Fruit fly (Drosophila melanogaster) whole organism, embryonic: ENCODE data around the gene CG10031.

ENCODE experiments used
- Abd-B ChIP-seq: fragments of 200-800 bp; sonication (Bioruptor generic); optimal IDR thresholded peaks from 2 replicates; lab custom pipeline; 2018; ENCODE audit warnings: missing biosample characterization, mild to moderate bottlenecking, missing genetic modification characterization, moderate library complexity
- Blimp-1 ChIP-seq: fragments of 200-800 bp; sonication (Bioruptor generic); optimal IDR thresholded peaks from 3 replicates; lab custom pipeline; 2018; ENCODE audit warnings: missing biosample characterization, missing genetic modification characterization, mild to moderate bottlenecking, moderate library complexity, missing genetic modification reagents
- Bteb2 ChIP-seq: fragments of 200-800 bp; sonication (Bioruptor generic); optimal IDR thresholded peaks from 2 replicates; lab custom pipeline; 2016; ENCODE audit warnings: missing biosample characterization, missing genetic modification characterization
- CG13296 ChIP-seq: fragments of 200-800 bp; sonication (Bioruptor generic); optimal IDR thresholded peaks from 3 replicates; lab custom pipeline; 2018; ENCODE audit warnings: missing biosample characterization, mild to moderate bottlenecking, missing genetic modification characterization
- CG16813 ChIP-seq: fragments of 200-800 bp; sonication (Bioruptor generic); IDR thresholded peaks from 3 replicates; pipeline ENCODE4 v1.3.6; 2022; ENCODE audit warnings: missing biosample characterization, missing genetic modification characterization; ENCODE audit not compliant: partially characterized antibody
- CG16815 ChIP-seq: fragments of 200-800 bp; sonication (Bioruptor generic); optimal IDR thresholded peaks from 3 replicates; lab custom pipeline; 2017; ENCODE audit warnings: missing biosample characterization, mild to moderate bottlenecking, missing genetic modification characterization
- CG17359 ChIP-seq: fragments of 200-800 bp; sonication (Bioruptor generic); optimal IDR thresholded peaks from 3 replicates; lab custom pipeline; 2018; ENCODE audit warnings: missing biosample characterization, mild to moderate bottlenecking, missing genetic modification characterization, moderate library complexity
- CG2116 ChIP-seq: fragments of 200-800 bp; sonication (Bioruptor generic); optimal IDR thresholded peaks from 3 replicates; lab custom pipeline; 2018; ENCODE audit warnings: missing biosample characterization, mild to moderate bottlenecking, missing genetic modification characterization
- CG2129 ChIP-seq: fragments of 200-800 bp; sonication (Bioruptor generic); IDR thresholded peaks from 2 replicates; pipeline ENCODE4 v1.3.6; 2022; ENCODE audit warnings: missing biosample characterization, missing genetic modification characterization; ENCODE audit not compliant: partially characterized antibody
- CG2202 ChIP-seq: fragments of 200-800 bp; sonication (Bioruptor generic); optimal IDR thresholded peaks from 2 replicates; lab custom pipeline; 2018; ENCODE audit warnings: missing biosample characterization, mild to moderate bottlenecking, missing genetic modification characterization
- CG31441 ChIP-seq: fragments of 200-800 bp; sonication (Bioruptor generic); IDR thresholded peaks from 2 replicates; pipeline ENCODE4 v1.3.6; 2022; ENCODE audit warnings: missing biosample characterization, missing genetic modification characterization
- CG32532 ChIP-seq: fragments of 200-800 bp; sonication (Bioruptor generic); IDR thresholded peaks from 2 replicates; pipeline ENCODE4 v1.3.6; 2022; ENCODE audit warnings: missing biosample characterization, missing genetic modification characterization
- CG3726 ChIP-seq: fragments of 200-800 bp; sonication (Bioruptor generic); IDR thresholded peaks from 3 replicates; pipeline ENCODE4, ENCODE4 v1.3.6; 2022; ENCODE audit warnings: missing biosample characterization, missing genetic modification characterization
- CG6689 ChIP-seq: fragments of 200-800 bp; sonication (Bioruptor generic); IDR thresholded peaks from 2 replicates; pipeline ENCODE4 v1.3.6; 2022; ENCODE audit warnings: missing biosample characterization, missing genetic modification characterization
- CG6813 ChIP-seq: fragments of 200-800 bp; sonication (Bioruptor generic); optimal IDR thresholded peaks from 2 replicates; lab custom pipeline; 2017; ENCODE audit warnings: missing biosample characterization, missing genetic modification characterization, mild to moderate bottlenecking, moderate library complexity, missing genetic modification reagents
- CG7372 ChIP-seq: fragments of 200-800 bp; sonication (Bioruptor generic); IDR thresholded peaks from 2 replicates; pipeline ENCODE4 v1.3.6; 2022; ENCODE audit warnings: missing biosample characterization, missing genetic modification characterization
- CG7745 ChIP-seq: fragments of 200-800 bp; sonication (Bioruptor generic); optimal IDR thresholded peaks from 2 replicates; lab custom pipeline; 2018; ENCODE audit warnings: missing biosample characterization, mild to moderate bottlenecking, missing genetic modification characterization, moderate library complexity
- Deaf1 ChIP-seq: fragments of 200-800 bp; optimal IDR thresholded peaks from 3 replicates; lab custom pipeline; 2019; ENCODE audit warnings: missing biosample characterization, mild to moderate bottlenecking, missing genetic modification characterization, moderate library complexity
- Dek ChIP-seq: fragments of 200-800 bp; sonication (Bioruptor generic); optimal IDR thresholded peaks from 3 replicates; lab custom pipeline; 2019; ENCODE audit warnings: missing biosample characterization, mild to moderate bottlenecking, missing genetic modification characterization, moderate library complexity
- Dp ChIP-seq: fragments of 200-800 bp; sonication (Bioruptor generic); optimal IDR thresholded peaks from 2 replicates; lab custom pipeline; 2018; ENCODE audit warnings: missing biosample characterization, mild to moderate bottlenecking, missing genetic modification characterization, moderate library complexity
- E2f2 ChIP-seq: fragments of 200-800 bp; sonication (Bioruptor generic); IDR thresholded peaks from 2 replicates; pipeline ENCODE4 v1.3.6; 2022; ENCODE audit warnings: missing biosample characterization, missing genetic modification characterization
- Hr51 ChIP-seq, 2 experiments: fragments of 200-800 bp; sonication (Bioruptor generic); optimal IDR thresholded peaks; 2 replicates in 1 of 2; 3 replicates in 1 of 2; lab custom pipeline; 2016 to 2018; ENCODE audit warnings: missing biosample characterization in 2 of 2, missing genetic modification characterization in 2 of 2, mild to moderate bottlenecking in 1 of 2, moderate library complexity in 1 of 2
- Jarid2 ChIP-seq: fragments of 200-800 bp; sonication (Bioruptor generic); optimal IDR thresholded peaks from 3 replicates; lab custom pipeline; 2017; ENCODE audit warnings: mild to moderate bottlenecking, missing biosample characterization, missing genetic modification reagents, missing genetic modification characterization
- MBD-R2 ChIP-seq: fragments of 200-800 bp; sonication (Bioruptor generic); IDR thresholded peaks from 2 replicates; pipeline ENCODE4 v1.3.6; 2022; ENCODE audit warnings: missing biosample characterization, missing genetic modification characterization
- PHDP ChIP-seq: fragments of 200-800 bp; sonication (Bioruptor generic); optimal IDR thresholded peaks from 3 replicates; lab custom pipeline; 2018; ENCODE audit warnings: missing biosample characterization, mild to moderate bottlenecking, missing genetic modification characterization, moderate library complexity
- Pdp1 ChIP-seq, 2 experiments: fragments of 200-800 bp; sonication (Bioruptor generic); optimal IDR thresholded peaks; 3 replicates each; lab custom pipeline; 2016; ENCODE audit warnings: missing biosample characterization in 2 of 2, missing genetic modification characterization in 2 of 2, mild to moderate bottlenecking in 1 of 2, moderate library complexity in 1 of 2
- Ptx1 ChIP-seq: fragments of 200-800 bp; sonication (Bioruptor generic); IDR thresholded peaks from 2 replicates; pipeline ENCODE4 v1.3.6; 2022; ENCODE audit warnings: missing biosample characterization, missing genetic modification characterization
- Rx ChIP-seq: fragments of 200-800 bp; sonication (Bioruptor generic); IDR thresholded peaks from 2 replicates; pipeline ENCODE4 v1.3.6; 2022; ENCODE audit warnings: missing biosample characterization, missing genetic modification characterization
- abd-A ChIP-seq: fragments of 200-800 bp; sonication (Bioruptor generic); optimal IDR thresholded peaks from 3 replicates; lab custom pipeline; 2019; ENCODE audit warnings: missing biosample characterization, mild to moderate bottlenecking, missing genetic modification characterization, moderate library complexity
- aop ChIP-seq: fragments of 200-800 bp; sonication (Bioruptor generic); IDR thresholded peaks from 2 replicates; pipeline ENCODE4 v1.3.6; 2022; ENCODE audit warnings: missing biosample characterization, missing genetic modification characterization
- ap ChIP-seq: fragments of 200-800 bp; sonication (Bioruptor generic); IDR thresholded peaks from 2 replicates; pipeline ENCODE4 v1.3.6; 2022; ENCODE audit warnings: missing biosample characterization, missing genetic modification characterization
- bsh ChIP-seq, 2 experiments: fragments of 200-800 bp; sonication (Bioruptor generic); optimal IDR thresholded peaks; 2 replicates each; lab custom pipeline; 2017 to 2018; ENCODE audit warnings: mild to moderate bottlenecking in 2 of 2, missing biosample characterization in 2 of 2, missing genetic modification characterization in 2 of 2, moderate library complexity in 1 of 2
- cato ChIP-seq: fragments of 200-800 bp; sonication (Bioruptor generic); optimal IDR thresholded peaks from 2 replicates; lab custom pipeline; 2016; ENCODE audit warnings: missing biosample characterization, missing genetic modification characterization, borderline replicate concordance
- eve ChIP-seq, 2 experiments: fragments of >200 bp; optimal IDR thresholded peaks; 2 replicates each; lab custom pipeline; 2017; ENCODE audit warnings: missing biosample characterization in 2 of 2, missing genetic modification characterization in 2 of 2
- ewg ChIP-seq: fragments of 200-800 bp; sonication (Bioruptor generic); optimal IDR thresholded peaks from 3 replicates; lab custom pipeline; 2017; ENCODE audit warnings: mild to moderate bottlenecking, missing biosample characterization, missing genetic modification reagents, missing genetic modification characterization
- fd64A ChIP-seq: fragments of 200-800 bp; sonication (Bioruptor generic); optimal IDR thresholded peaks from 3 replicates; lab custom pipeline; 2018; ENCODE audit warnings: missing biosample characterization, mild to moderate bottlenecking, missing genetic modification characterization
- odd ChIP-seq: fragments of 200-800 bp; sonication (Bioruptor generic); optimal IDR thresholded peaks from 2 replicates; lab custom pipeline; 2017; ENCODE audit warnings: missing biosample characterization, mild to moderate bottlenecking, missing genetic modification characterization
- p53 ChIP-seq: fragments of 200-800 bp; sonication (Bioruptor generic); optimal IDR thresholded peaks from 2 replicates; lab custom pipeline; 2016; ENCODE audit warnings: missing biosample characterization, missing genetic modification characterization
- psq ChIP-seq: fragments of 200-800 bp; sonication (Bioruptor generic); optimal IDR thresholded peaks from 2 replicates; lab custom pipeline; 2017; ENCODE audit warnings: missing biosample characterization, missing genetic modification characterization
- pzg ChIP-seq: fragments of 200-800 bp; sonication (Bioruptor generic); optimal IDR thresholded peaks from 3 replicates; lab custom pipeline; 2018; ENCODE audit warnings: missing biosample characterization, mild to moderate bottlenecking, missing genetic modification characterization, moderate library complexity
- sens ChIP-seq: fragments of 200-800 bp; sonication (Bioruptor generic); peaks from one replicate; lab custom pipeline; 2016; ENCODE audit warnings: missing biosample characterization, missing genetic modification characterization
- stwl ChIP-seq: fragments of 200-800 bp; sonication (Bioruptor generic); optimal IDR thresholded peaks from 3 replicates; lab custom pipeline; 2018; ENCODE audit warnings: missing biosample characterization, mild to moderate bottlenecking, missing genetic modification characterization, moderate library complexity
- ttk ChIP-seq: fragments of 200-800 bp; sonication (Bioruptor generic); IDR thresholded peaks from 2 replicates; pipeline ENCODE4 v2.1.2; 2022; ENCODE audit warnings: missing biosample characterization, missing genetic modification characterization
- usp ChIP-seq: fragments of >200 bp; optimal IDR thresholded peaks from 2 replicates; lab custom pipeline; 2017; ENCODE audit warnings: missing biosample characterization, missing genetic modification characterization
- yki ChIP-seq: fragments of >200 bp; optimal IDR thresholded peaks from 3 replicates; lab custom pipeline; 2018

CG10031 gene

dm6 chr2L:3719414-3719959 is 20.6 kb upstream of the CG10031 start (continued):
- TF ChIP-seq Ptx1 (GFP tag; lab: Robert Waterston, UW) (peak; percentile 37; the same call in 1 of the 2 replicates), p53 (no peak), sens (GFP tag; lab: Kevin White, UChicago) (peak; percentile 70), CG2129 (GFP tag; lab: Robert Waterston, UW) (no peak), CG17359 (tag; lab: Kevin White, UChicago) (peak; percentile 39), bsh (GFP tag; optimal IDR thresholded peaks at IDR 0.05; lab: Kevin White, UChicago) (peak in 1 of 2 experiments; percentile 43), CG32532 (GFP tag; lab: Robert Waterston, UW) (peak; percentile 36; the same call in 1 of the 2 replicates), odd (GFP tag; lab: Kevin White, UChicago) (no peak), CG6813 (peak; percentile 29)

dm6 chr2L:3717673-3718235 is 18.9 kb upstream of the CG10031 start, which contains the start of the genes lectin-24A and Shaw:
Gene lectin-24A, minus strand, starts transcription at chr2L:3717773.
Gene Shaw, plus strand, starts transcription at chr2L:3718185.
- TF ChIP-seq CG2116 (GFP tag; lab: Kevin White, UChicago) (peak; percentile 48), Blimp-1 (GFP tag; lab: Kevin White, UChicago) (no peak), Abd-B (no peak), psq (GFP tag; lab: Kevin White, UChicago) (peak; percentile 31), CG6689 (GFP tag; lab: Robert Waterston, UW) (no peak), Dp (GFP tag; lab: Kevin White, UChicago) (peak; percentile 19), ewg (GFP tag; lab: Kevin White, UChicago) (peak; percentile 83), Deaf1 (tag; lab: Kevin White, UChicago) (peak; percentile 73), CG3726 (GFP tag; lab: Robert Waterston, UW) (no peak), CG7745 (tag; lab: Kevin White, UChicago) (no peak), pzg (GFP tag; lab: Kevin White, UChicago) (peak; percentile 2), E2f2 (peak; percentile 36; the same call in 1 of the 2 replicates), CG2202 (tag; lab: Kevin White, UChicago) (no peak)
- TF ChIP-seq, all 482 proteins: peak for 7

- TF ChIP-seq cato (no peak), CG16813 (no peak), Bteb2 (GFP tag; lab: Kevin White, UChicago) (no peak), sens (GFP tag; lab: Kevin White, UChicago) (peak; percentile 43), Jarid2 (no peak), CG16815 (GFP tag; lab: Kevin White, UChicago) (no peak), CG31441 (GFP tag; lab: Robert Waterston, UW) (no peak), Hr51 (GFP tag; optimal IDR thresholded peaks at IDR 0.05; lab: Kevin White, UChicago) (no peak), stwl (tag; lab: Kevin White, UChicago) (no peak), fd64A (GFP tag; lab: Kevin White, UChicago) (no peak), E2f2 (no peak), ap (GFP tag; lab: Robert Waterston, UW) (peak; percentile 18; the same call in 1 of the 2 replicates), yki (no peak), PHDP (tag; lab: Kevin White, UChicago) (no peak), MBD-R2 (GFP tag; lab: Robert Waterston, UW) (no peak), eve (GFP tag; optimal IDR thresholded peaks at IDR 0.05; lab: Kevin White, UChicago) (peak in 1 of 2 experiments; percentile 89), Rx (GFP tag; lab: Robert Waterston, UW) (no peak), Dek (tag; lab: Kevin White, UChicago) (no peak), aop (GFP tag; lab: Robert Waterston, UW) (no peak), abd-A (tag; lab: Kevin White, UChicago) (no peak), ttk (GFP tag; lab: Robert Waterston, UW) (no peak), CG7372 (GFP tag; lab: Robert Waterston, UW) (no peak), CG13296 (GFP tag; lab: Kevin White, UChicago) (no peak), Pdp1 (GFP tag; optimal IDR thresholded peaks at IDR 0.05; lab: Kevin White, UChicago) (peak in 1 of 2 experiments; percentile 77), usp (no peak)
These were observed 14.8 kb upstream of the CG10031 start for dm6 chr2L:3713545-3714156.
